Worm (Caenorhabditis elegans) whole organism, young adult: Measurements from ENCODE around the gene C34E11.2.

Source experiments
- ceh-100 ChIP-seq: fragments of 200-800 bp; sonication (Bioruptor generic); IDR thresholded peaks from 2 replicates; pipeline ENCODE4 v1.3.6; 2022; ENCODE audit warnings: missing genetic modification reagents, missing genetic modification characterization, missing compliant biosample characterization
- ets-4 ChIP-seq: fragments of 200-800 bp; sonication (Bioruptor generic); optimal IDR thresholded peaks from 2 replicates; lab custom pipeline; 2018; ENCODE audit warnings: mild to moderate bottlenecking, missing genetic modification characterization, missing compliant biosample characterization
- him-1 ChIP-seq: sonication (generic microtip); optimal IDR thresholded peaks from 2 replicates; lab custom pipeline; 2016; ENCODE audit warnings: missing genotype, missing genetic modification reagents, missing genetic modification characterization, missing compliant biosample characterization
- rcor-1 ChIP-seq: fragments of 200-800 bp; sonication (Bioruptor generic); IDR thresholded peaks from 2 replicates; pipeline ENCODE4 v1.3.6; 2022; ENCODE audit warnings: missing genetic modification reagents, missing genetic modification characterization, missing compliant biosample characterization
- repo-1 ChIP-seq: sonication (generic microtip); optimal IDR thresholded peaks from 2 replicates; lab custom pipeline; 2017; ENCODE audit warnings: mild to moderate bottlenecking, missing genetic modification characterization, missing compliant biosample characterization

DNA sequence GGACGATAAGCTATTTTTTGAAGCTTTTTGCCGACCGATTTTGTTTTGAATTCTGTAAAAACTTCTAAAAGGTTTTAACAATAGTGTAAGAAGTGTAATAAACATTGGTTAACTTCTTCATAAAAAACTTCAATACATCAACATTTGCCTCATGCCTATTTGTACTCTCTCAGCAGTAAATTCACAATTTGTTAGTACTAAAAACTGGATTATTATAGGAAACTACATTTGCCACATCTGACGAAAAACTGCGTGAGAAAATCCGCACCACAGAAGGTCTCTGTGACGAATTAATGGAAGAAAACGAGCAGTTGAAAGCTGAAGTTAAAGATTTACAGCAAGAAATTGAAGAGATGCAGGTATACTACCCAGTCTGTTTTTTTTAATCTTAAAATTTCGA, 13.0 kb upstream of the C34E11.2 start:
- TF ChIP-seq repo-1 (tag; lab: Kevin White, UChicago): no peak
- no peak for TF ChIP-seq ceh-100
- no peak for TF ChIP-seq him-1
- no peak for TF ChIP-seq rcor-1
- no peak for TF ChIP-seq ets-4 (GFP tag; lab: Kevin White, UChicago)
